Worm (Caenorhabditis elegans) whole organism, young adult: ENCODE results near the gene srr-6.
A peak's percentile ranks its signal among the peaks of the same experiment; 100 is the strongest.

Experiments used
- D2030.7 ChIP-seq: fragments of 200-800 bp; sonication (Bioruptor generic); IDR thresholded peaks from 2 replicates; pipeline ENCODE4 v1.3.6; 2022; ENCODE audit warnings: missing genetic modification reagents, missing genetic modification characterization, missing compliant biosample characterization
- F10E7.11 ChIP-seq: sonication (generic microtip); optimal IDR thresholded peaks from 2 replicates; lab custom pipeline; 2017; ENCODE audit warnings: mild to moderate bottlenecking, missing genetic modification characterization, moderate library complexity, missing compliant biosample characterization
- F23B12.7 ChIP-seq: sonication (generic microtip); optimal IDR thresholded peaks from 2 replicates; lab custom pipeline; 2017; ENCODE audit warnings: missing genetic modification characterization, mild to moderate bottlenecking, missing compliant biosample characterization, antibody characterized with exemption, moderate library complexity; ENCODE audit not compliant: insufficient read depth
- F33H1.4 ChIP-seq: fragments of 200-800 bp; sonication (Bioruptor generic); IDR thresholded peaks from 2 replicates; pipeline ENCODE4 v1.3.6; 2022; ENCODE audit warnings: missing genetic modification reagents, missing genetic modification characterization, missing compliant biosample characterization
- F37B4.10 ChIP-seq: fragments of 200-800 bp; sonication (Bioruptor generic); IDR thresholded peaks from 2 replicates; pipeline ENCODE4 v1.3.6; 2022; ENCODE audit warnings: missing genetic modification characterization, missing compliant biosample characterization
- F39B2.1 ChIP-seq: fragments of 200-800 bp; sonication (Bioruptor generic); IDR thresholded peaks from 2 replicates; pipeline ENCODE4 v1.3.6; 2022; ENCODE audit warnings: missing genetic modification reagents, missing genetic modification characterization, missing compliant biosample characterization
- Y53G8AR.9 ChIP-seq: fragments of 200-800 bp; sonication (Bioruptor generic); conservative IDR thresholded peaks from 2 replicates; pipeline ENCODE4 v1.3.6; 2022; ENCODE audit warnings: missing genetic modification reagents, missing genetic modification characterization, missing compliant biosample characterization
- Y67H2A.10 ChIP-seq: fragments of 200-800 bp; sonication (Bioruptor generic); conservative IDR thresholded peaks from 2 replicates; pipeline ENCODE4 v1.3.6; 2022; ENCODE audit warnings: missing genetic modification reagents, missing genetic modification characterization, missing compliant biosample characterization
- athp-1 ChIP-seq: sonication (generic microtip); optimal IDR thresholded peaks from 2 replicates; lab custom pipeline; 2017; ENCODE audit warnings: mild to moderate bottlenecking, missing genetic modification characterization, missing compliant biosample characterization
- attf-5 ChIP-seq: fragments of 200-800 bp; sonication (Bioruptor generic); optimal IDR thresholded peaks from 2 replicates; lab custom pipeline; 2018; ENCODE audit warnings: mild to moderate bottlenecking, missing genetic modification characterization, missing compliant biosample characterization
- ccch-3 ChIP-seq: fragments of 200-800 bp; sonication (Bioruptor generic); optimal IDR thresholded peaks from 2 replicates; lab custom pipeline; 2018; ENCODE audit warnings: mild to moderate bottlenecking, missing genetic modification characterization, missing compliant biosample characterization
- cebp-1 ChIP-seq, 2 experiments: fragments of 200-800 bp in 1 of 2; sonication (Bioruptor generic) in 1 of 2; sonication (generic microtip) in 1 of 2; IDR thresholded peaks in 1 of 2; optimal IDR thresholded peaks in 1 of 2; 2 replicates each; pipeline versions ENCODE4 v1.3.6 to Lab custom; 2017 to 2022; ENCODE audit warnings: missing compliant biosample characterization in 2 of 2, missing genetic modification characterization in 2 of 2, mild to moderate bottlenecking in 1 of 2, missing genetic modification reagents in 1 of 2, moderate library complexity in 1 of 2
- ceh-91 ChIP-seq: fragments of 200-800 bp; sonication (Bioruptor generic); IDR thresholded peaks from 2 replicates; pipeline ENCODE4 v1.3.6; 2022; ENCODE audit warnings: missing genetic modification reagents, missing genetic modification characterization, missing compliant biosample characterization
- dpl-1 ChIP-seq: fragments of 150-350 bp; optimal IDR thresholded peaks from 2 replicates; lab custom pipeline; 2014; ENCODE audit warnings: missing biosample characterization, missing genetic modification reagents, missing genetic modification characterization
- efl-1 ChIP-seq: fragments of 150-350 bp; optimal IDR thresholded peaks from 2 replicates; lab custom pipeline; 2014; ENCODE audit warnings: missing biosample characterization, missing genetic modification reagents, missing genetic modification characterization
- egrh-3 ChIP-seq: fragments of 200-800 bp; sonication (Bioruptor generic); IDR thresholded peaks from 2 replicates; pipeline ENCODE4 v1.3.6; 2022; ENCODE audit warnings: missing genetic modification reagents, missing genetic modification characterization, missing compliant biosample characterization
- ekl-4 ChIP-seq: fragments of 200-800 bp; sonication (Bioruptor generic); IDR thresholded peaks from 2 replicates; pipeline ENCODE4 v1.3.6; 2022; ENCODE audit warnings: missing genetic modification reagents, missing genetic modification characterization, missing compliant biosample characterization
- ets-4 ChIP-seq: fragments of 200-800 bp; sonication (Bioruptor generic); optimal IDR thresholded peaks from 2 replicates; lab custom pipeline; 2018; ENCODE audit warnings: mild to moderate bottlenecking, missing genetic modification characterization, missing compliant biosample characterization
- him-1 ChIP-seq: sonication (generic microtip); optimal IDR thresholded peaks from 2 replicates; lab custom pipeline; 2016; ENCODE audit warnings: missing genotype, missing genetic modification reagents, missing genetic modification characterization, missing compliant biosample characterization
- hlh-26 ChIP-seq: fragments of 200-800 bp; sonication (Bioruptor generic); conservative IDR thresholded peaks from 2 replicates; pipeline ENCODE4 v1.3.6; 2022; ENCODE audit warnings: missing genetic modification reagents, missing genetic modification characterization, missing compliant biosample characterization
- hmg-1.2 ChIP-seq: fragments of 200-800 bp; sonication (Bioruptor generic); IDR thresholded peaks from 2 replicates; pipeline ENCODE4 v1.3.6; 2022; ENCODE audit warnings: missing genetic modification reagents, missing genetic modification characterization, missing compliant biosample characterization
- lin-54 ChIP-seq: fragments of 200-800 bp; sonication (Bioruptor generic); optimal IDR thresholded peaks from 2 replicates; lab custom pipeline; 2018; ENCODE audit warnings: mild to moderate bottlenecking, missing genetic modification characterization, missing compliant biosample characterization
- lsl-1 ChIP-seq: fragments of 200-800 bp; sonication (Bioruptor generic); optimal IDR thresholded peaks from 2 replicates; lab custom pipeline; 2018; ENCODE audit warnings: mild to moderate bottlenecking, missing genetic modification characterization, moderate library complexity, missing compliant biosample characterization
- madf-3 ChIP-seq: fragments of 200-800 bp; sonication (Bioruptor generic); IDR thresholded peaks from 2 replicates; pipeline ENCODE4 v1.3.6; 2022; ENCODE audit warnings: missing genetic modification reagents, missing genetic modification characterization, missing compliant biosample characterization
- madf-6 ChIP-seq: fragments of 200-800 bp; sonication (Bioruptor generic); IDR thresholded peaks from 2 replicates; pipeline ENCODE4 v1.3.6; 2022; ENCODE audit warnings: missing genetic modification reagents, missing genetic modification characterization, missing compliant biosample characterization
- madf-8 ChIP-seq: fragments of 200-800 bp; sonication (Bioruptor generic); conservative IDR thresholded peaks from 2 replicates; pipeline ENCODE4 v1.3.6; 2022; ENCODE audit warnings: missing genetic modification reagents, missing genetic modification characterization, missing compliant biosample characterization
- nfyb-1 ChIP-seq: fragments of 200-800 bp; sonication (Bioruptor generic); IDR thresholded peaks from 2 replicates; pipeline ENCODE4 v1.3.6; 2022; ENCODE audit warnings: missing genetic modification reagents, missing genetic modification characterization, missing compliant biosample characterization
- nhr-80 ChIP-seq: sonication (generic microtip); optimal IDR thresholded peaks from 2 replicates; lab custom pipeline; 2016; ENCODE audit warnings: missing genetic modification characterization, missing compliant biosample characterization
- rpc-1 ChIP-seq, 2 experiments: fragments of 150-350 bp in 1 of 2; sonication (generic microtip) in 1 of 2; optimal IDR thresholded peaks; 2 replicates each; lab custom pipeline; 2014 to 2018; ENCODE audit warnings: missing biosample characterization in 1 of 2, missing genetic modification characterization in 1 of 2, missing genetic modification reagents in 1 of 2, missing genotype in 1 of 2
- snpc-3.4 ChIP-seq: sonication (generic microtip); optimal IDR thresholded peaks from 2 replicates; lab custom pipeline; 2017; ENCODE audit warnings: missing genetic modification characterization, mild to moderate bottlenecking, missing compliant biosample characterization, antibody characterized with exemption, moderate library complexity, missing genotype, missing genetic modification reagents
- snpc-4 ChIP-seq, 5 experiments: fragments of 150-350 bp in 1 of 5; sonication (generic microtip) in 4 of 5; optimal IDR thresholded peaks; 2 replicates each; lab custom pipeline; 2014 to 2018; ENCODE audit warnings: missing genetic modification characterization in 5 of 5, missing biosample characterization in 3 of 5, antibody characterized with exemption in 2 of 5, mild to moderate bottlenecking in 2 of 5, missing compliant biosample characterization in 2 of 5, missing genotype in 2 of 5, moderate library complexity in 2 of 5, missing genetic modification reagents in 1 of 5
- tbx-9 ChIP-seq: sonication (generic microtip); optimal IDR thresholded peaks from 2 replicates; lab custom pipeline; 2016; ENCODE audit warnings: borderline replicate concordance, missing genetic modification characterization, inconsistent platforms, missing compliant biosample characterization
- unc-62 ChIP-seq: fragments of 150-350 bp; optimal IDR thresholded peaks from 2 replicates; lab custom pipeline; 2014; ENCODE audit warnings: missing biosample characterization, missing genetic modification reagents, missing genetic modification characterization
- xnd-1 ChIP-seq: sonication (generic microtip); optimal IDR thresholded peaks from 2 replicates; lab custom pipeline; 2016; ENCODE audit warnings: missing genotype, missing genetic modification reagents, missing genetic modification characterization, missing compliant biosample characterization
- zfh-2 ChIP-seq: fragments of 200-800 bp; sonication (Bioruptor generic); conservative IDR thresholded peaks from 2 replicates; pipeline ENCODE4 v1.3.6; 2022; ENCODE audit warnings: missing genetic modification reagents, missing genetic modification characterization, missing compliant biosample characterization
- zim-3 ChIP-seq: sonication (generic microtip); optimal IDR thresholded peaks from 2 replicates; lab custom pipeline; 2017; ENCODE audit warnings: mild to moderate bottlenecking, missing genetic modification characterization, moderate library complexity, missing compliant biosample characterization
- ztf-18 ChIP-seq: sonication (generic microtip); optimal IDR thresholded peaks from 2 replicates; lab custom pipeline; 2016; ENCODE audit warnings: missing genotype, mild to moderate bottlenecking, missing genetic modification characterization, missing compliant biosample characterization
- ztf-26 ChIP-seq: sonication (generic microtip); optimal IDR thresholded peaks from 2 replicates; lab custom pipeline; 2017; ENCODE audit warnings: missing genetic modification characterization, missing compliant biosample characterization

The srr-6 gene

ce11 chrV:5012193-5012853 is at the start of gene srr-6:
Gene srr-6, plus strand, starts transcription at chrV:5012803.
- TF ChIP-seq athp-1 (tag; lab: Kevin White, UChicago): no peak
- no peak for TF ChIP-seq nfyb-1 (GFP tag; lab: Robert Waterston, UW)
- TF ChIP-seq ets-4 (GFP tag; lab: Kevin White, UChicago): no peak
- TF ChIP-seq F10E7.11 (tag; lab: Kevin White, UChicago): no peak
- TF ChIP-seq nhr-80 (tag; lab: Kevin White, UChicago): peak; percentile 31
- no peak for TF ChIP-seq him-1 (tag; lab: Kevin White, UChicago)
- no peak for TF ChIP-seq ccch-3 (GFP tag; lab: Kevin White, UChicago)
- no peak for TF ChIP-seq rpc-1 (optimal IDR thresholded peaks at IDR 0.05; lab: Kevin White, UChicago)
- TF ChIP-seq rpc-1 (tag; optimal IDR thresholded peaks at IDR 0.05; lab: Kevin White, UChicago): no peak
- no peak for TF ChIP-seq ztf-18 (tag; lab: Kevin White, UChicago)
- TF ChIP-seq zim-3 (tag; lab: Kevin White, UChicago): no peak
- no peak for TF ChIP-seq tbx-9 (tag; lab: Kevin White, UChicago)
- peak; percentile 59 for TF ChIP-seq unc-62
- no peak for TF ChIP-seq madf-3
- TF ChIP-seq F37B4.10 (GFP tag; lab: Robert Waterston, UW): no peak
- no peak for TF ChIP-seq hmg-1.2 (GFP tag; lab: Robert Waterston, UW)
- TF ChIP-seq egrh-3 (GFP tag; lab: Robert Waterston, UW): no peak

- no peak for TF ChIP-seq zfh-2
- TF ChIP-seq hmg-1.2 (GFP tag; lab: Robert Waterston, UW): peak; percentile 20; the same call in 1 of the 2 replicates
- TF ChIP-seq cebp-1 (GFP tag; IDR thresholded peaks at IDR 0.05; lab: Robert Waterston, UW): no peak
- TF ChIP-seq cebp-1 (tag; optimal IDR thresholded peaks at IDR 0.05; lab: Kevin White, UChicago): peak; percentile 39
Observed at ce11 chrV:4962968-4963367, 49.6 kb upstream of the srr-6 start, which contains the start of gene tam-1. Gene tam-1, minus strand, starts transcription at chrV:4963102.

ce11 chrV:4963606-4964005 is 49.0 kb upstream of the srr-6 start:
- TF ChIP-seq F39B2.1 (GFP tag; lab: Robert Waterston, UW) (no peak), Y67H2A.10 (GFP tag; lab: Robert Waterston, UW) (no peak), ztf-26 (tag; lab: Kevin White, UChicago) (no peak), F23B12.7 (tag; lab: Kevin White, UChicago) (no peak), lsl-1 (GFP tag; lab: Kevin White, UChicago) (peak; percentile 99), efl-1 (peak; percentile 52), him-1 (tag; lab: Kevin White, UChicago) (peak; percentile 73), lin-54 (GFP tag; lab: Kevin White, UChicago) (peak; percentile 75), ceh-91 (peak; percentile 60), snpc-3.4 (tag; lab: Kevin White, UChicago) (peak; percentile 6), ekl-4 (no peak), madf-6 (GFP tag; lab: Robert Waterston, UW) (peak; percentile 95), attf-5 (GFP tag; lab: Kevin White, UChicago) (no peak), F33H1.4 (GFP tag; lab: Robert Waterston, UW) (peak; percentile 93), madf-8 (GFP tag; lab: Robert Waterston, UW) (peak; percentile 79), snpc-4 (GFP tag; optimal IDR thresholded peaks at IDR 0.05; lab: Kevin White, UChicago) (no peak), snpc-4 (tag; optimal IDR thresholded peaks at IDR 0.05; lab: Kevin White, UChicago) (peak in 1 of 4 experiments; percentile 39), D2030.7 (GFP tag; lab: Robert Waterston, UW) (peak; percentile 78), dpl-1 (GFP tag; lab: Kevin White, UChicago) (peak; percentile 9), Y53G8AR.9 (GFP tag; lab: Robert Waterston, UW) (no peak), xnd-1 (tag; lab: Kevin White, UChicago) (peak; percentile 98), hlh-26 (GFP tag; lab: Robert Waterston, UW) (no peak)
